Fruit fly (Drosophila melanogaster): ENCODE data around the gene CG5418.

CG5418 gene

DNA sequence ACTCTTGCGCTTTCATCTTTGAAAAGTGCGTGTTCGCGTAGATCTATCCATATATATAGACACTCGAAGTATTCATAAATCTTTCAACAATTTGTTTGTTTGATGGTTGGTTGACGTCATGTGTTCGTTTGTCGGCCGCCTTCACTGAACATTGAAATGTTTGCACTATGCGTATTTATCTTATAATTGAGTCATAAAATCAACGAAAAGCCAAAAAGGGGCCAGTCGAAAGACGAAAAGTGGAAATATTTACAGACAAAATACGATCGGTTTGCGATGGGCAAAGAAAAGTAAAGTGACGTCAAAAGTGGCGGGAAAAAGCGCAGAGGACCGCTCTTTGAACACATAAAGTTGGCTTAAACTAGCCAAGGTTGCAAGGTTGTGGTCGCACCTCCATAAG is 34.3 kb upstream of the CG5418 start (continued):
- TF ChIP-seq CG4854 (GFP tag; optimal IDR thresholded peaks at IDR 0.05) (no peak), CG8388 (GFP tag; optimal IDR thresholded peaks at IDR 0.05) (peak; percentile 11), sr (GFP tag; IDR thresholded peaks at IDR 0.05) (no peak), CG16863 (GFP tag; optimal IDR thresholded peaks at IDR 0.05) (no peak), tgo (GFP tag; IDR thresholded peaks at IDR 0.05) (no peak), Abd-B (GFP tag; optimal IDR thresholded peaks at IDR 0.05) (no peak), CG8944 (GFP tag; optimal IDR thresholded peaks at IDR 0.05) (no peak), CG14441 (GFP tag; IDR thresholded peaks at IDR 0.05) (no peak), so (GFP tag; IDR thresholded peaks at IDR 0.05) (no peak), repo (GFP tag; optimal IDR thresholded peaks at IDR 0.05) (no peak), gfzf (GFP tag; optimal IDR thresholded peaks at IDR 0.05) (no peak), CG10654 (GFP tag; optimal IDR thresholded peaks at IDR 0.05) (no peak), tna (GFP tag; IDR thresholded peaks at IDR 0.05; ENCODE audit: partially characterized antibody) (no peak), Hr39 (optimal IDR thresholded peaks at IDR 0.05) (no peak), CG17912 (GFP tag; optimal IDR thresholded peaks at IDR 0.05) (peak; percentile 70), CG17359 (tag; optimal IDR thresholded peaks at IDR 0.05) (peak; percentile 12), bab2 (GFP tag; optimal IDR thresholded peaks at IDR 0.05) (peak; percentile 2), CG2889 (GFP tag; IDR thresholded peaks at IDR 0.05) (no peak), Poxn (GFP tag; IDR thresholded peaks at IDR 0.05) (no peak), CG7839 (tag; optimal IDR thresholded peaks at IDR 0.05) (no peak)

DNA sequence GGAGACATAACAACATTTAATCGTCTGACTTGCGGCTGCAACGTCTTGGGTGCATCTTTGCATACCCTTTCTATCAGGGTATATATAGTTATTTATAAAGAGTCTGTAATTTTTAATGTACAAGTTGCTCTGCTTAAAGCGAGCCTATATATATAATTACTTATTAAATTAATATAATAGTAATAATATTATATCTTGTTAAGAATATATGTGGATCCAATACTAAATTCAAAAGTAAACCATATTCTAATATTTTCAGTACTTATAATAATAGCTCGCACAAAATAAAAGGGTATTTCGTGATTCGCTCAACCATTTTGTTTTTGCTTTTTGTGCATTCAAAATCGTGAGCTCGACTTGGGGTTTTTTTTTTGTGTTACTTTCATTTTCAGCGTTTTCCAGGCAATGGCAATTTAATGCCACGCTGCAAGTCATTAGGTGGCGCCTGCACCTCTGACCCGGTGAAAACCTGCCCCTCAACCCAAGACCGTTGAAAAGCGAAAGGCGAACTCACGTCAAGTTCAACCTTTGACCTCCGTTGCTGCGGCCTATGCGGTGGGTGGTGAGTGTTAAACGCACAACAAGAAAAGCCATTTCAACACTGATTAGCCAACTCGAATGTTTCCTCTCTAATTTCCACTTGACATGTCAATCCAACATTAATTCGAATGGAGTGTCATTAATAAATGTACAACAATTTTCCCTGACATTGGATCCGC is 33.0 kb upstream of the CG5418 start:
- peak; percentile 39 for TF ChIP-seq gem (tag; optimal IDR thresholded peaks at IDR 0.05)
- TF ChIP-seq Drgx (GFP tag; IDR thresholded peaks at IDR 0.05): no peak
- no peak for TF ChIP-seq CG18764 (GFP tag; optimal IDR thresholded peaks at IDR 0.05)
- TF ChIP-seq CG12942 (GFP tag; optimal IDR thresholded peaks at IDR 0.05): no peak
- no peak for TF ChIP-seq CG6791 (GFP tag; IDR thresholded peaks at IDR 0.05; ENCODE audit: partially characterized antibody)
- peak; percentile 55 for TF ChIP-seq pros (GFP tag; optimal IDR thresholded peaks at IDR 0.05)
- TF ChIP-seq CG2712 (tag; optimal IDR thresholded peaks at IDR 0.05): peak; percentile 48
- peak; percentile 10 for TF ChIP-seq Oli (tag; optimal IDR thresholded peaks at IDR 0.05)
- no peak for TF ChIP-seq Ptx1 (GFP tag; IDR thresholded peaks at IDR 0.05)
- no peak for TF ChIP-seq Awh (GFP tag; IDR thresholded peaks at IDR 0.05)
- TF ChIP-seq Spps (tag; optimal IDR thresholded peaks at IDR 0.05): no peak
- peak; percentile 33 for TF ChIP-seq Sox100B (GFP tag; optimal IDR thresholded peaks at IDR 0.05)
- no peak for TF ChIP-seq ham (GFP tag; IDR thresholded peaks at IDR 0.05)
- TF ChIP-seq bsh (GFP tag; optimal IDR thresholded peaks at IDR 0.05): peak in 1 of 2 experiments; percentile 10
- TF ChIP-seq Blimp-1 (GFP tag; optimal IDR thresholded peaks at IDR 0.05): peak; percentile 86
- no peak for TF ChIP-seq CG43689 (GFP tag; IDR thresholded peaks at IDR 0.05)
- no peak for TF ChIP-seq Bteb2 (GFP tag; optimal IDR thresholded peaks at IDR 0.05)
- no peak for TF ChIP-seq CG18599 (GFP tag; optimal IDR thresholded peaks at IDR 0.05)
- no peak for TF ChIP-seq Side (GFP tag; optimal IDR thresholded peaks at IDR 0.05)
- TF ChIP-seq NK7.1 (GFP tag; optimal IDR thresholded peaks at IDR 0.05): no peak
- TF ChIP-seq dpn (GFP tag; optimal IDR thresholded peaks at IDR 0.05): no peak
- TF ChIP-seq HLH54F (GFP tag; optimal IDR thresholded peaks at IDR 0.05): no peak
- peak; percentile 44 for TF ChIP-seq CG18262 (tag; optimal IDR thresholded peaks at IDR 0.05)
- no peak for TF ChIP-seq NFAT (GFP tag; IDR thresholded peaks at IDR 0.05)
- TF ChIP-seq CG4424 (GFP tag; optimal IDR thresholded peaks at IDR 0.05): no peak
- TF ChIP-seq CG17361 (GFP tag; IDR thresholded peaks at IDR 0.05): peak; percentile 30; the same call in 1 of the 3 replicates
- peak in 1 of 2 experiments; percentile 18 for TF ChIP-seq Eip74EF (GFP tag; optimal IDR thresholded peaks at IDR 0.05)
- TF ChIP-seq CG16815 (GFP tag; optimal IDR thresholded peaks at IDR 0.05): no peak
- no peak for TF ChIP-seq hkb (optimal IDR thresholded peaks at IDR 0.05)
- no peak for TF ChIP-seq hkb (GFP tag; IDR thresholded peaks at IDR 0.05)
- no peak for TF ChIP-seq HLHmδ (GFP tag; optimal IDR thresholded peaks at IDR 0.05)
- TF ChIP-seq CG7839 (tag; optimal IDR thresholded peaks at IDR 0.05): peak; percentile 16
